Worm (Caenorhabditis elegans) whole organism, mixed stage, embryonic: ENCODE results near the gene arl-6.

Source experiments
- ces-1 ChIP-seq: fragments of 150-350 bp; optimal IDR thresholded peaks from 2 replicates; lab custom pipeline; 2014; ENCODE audit warnings: missing biosample characterization, missing genetic modification reagents, missing genetic modification characterization
- drap-1 ChIP-seq: fragments of 200-800 bp; sonication (Bioruptor generic); optimal IDR thresholded peaks from 3 replicates; lab custom pipeline; 2018; ENCODE audit warnings: mild to moderate bottlenecking, missing genetic modification characterization, missing compliant biosample characterization
- elt-1 ChIP-seq: sonication (generic microtip); optimal IDR thresholded peaks from 2 replicates; lab custom pipeline; 2017; ENCODE audit warnings: missing genetic modification characterization, mild to moderate bottlenecking, missing compliant biosample characterization, antibody characterized with exemption, moderate library complexity, borderline replicate concordance; ENCODE audit not compliant: insufficient read depth
- lin-13 ChIP-seq: fragments of 150-350 bp; optimal IDR thresholded peaks from 2 replicates; lab custom pipeline; 2014; ENCODE audit warnings: missing biosample characterization, missing genetic modification characterization
- mep-1 ChIP-seq: fragments of 150-350 bp; optimal IDR thresholded peaks from 2 replicates; lab custom pipeline; 2017; ENCODE audit warnings: missing biosample characterization, missing genetic modification reagents, missing genetic modification characterization, inconsistent platforms
- nhr-12 ChIP-seq: fragments of 150-350 bp; optimal IDR thresholded peaks from 2 replicates; lab custom pipeline; 2014; ENCODE audit warnings: missing biosample characterization, missing genetic modification characterization
- nhr-237 ChIP-seq: fragments of 150-350 bp; optimal IDR thresholded peaks from 2 replicates; lab custom pipeline; 2014; ENCODE audit warnings: missing biosample characterization, missing genetic modification characterization
- nhr-28 ChIP-seq: fragments of 150-350 bp; optimal IDR thresholded peaks from 2 replicates; lab custom pipeline; 2014; ENCODE audit warnings: missing biosample characterization, missing genetic modification characterization
- nhr-76 ChIP-seq: sonication (generic microtip); optimal IDR thresholded peaks from 2 replicates; lab custom pipeline; 2017; ENCODE audit warnings: missing biosample characterization, missing genetic modification characterization
- pha-4 ChIP-seq: fragments of 150-350 bp; optimal IDR thresholded peaks from 2 replicates; lab custom pipeline; 2018; ENCODE audit warnings: missing biosample characterization, missing genetic modification reagents, missing genetic modification characterization
- snpc-4 ChIP-seq: fragments of 150-350 bp; optimal IDR thresholded peaks from 2 replicates; lab custom pipeline; 2014; ENCODE audit warnings: missing biosample characterization, missing genetic modification characterization
- unc-62 ChIP-seq: fragments of 150-350 bp; optimal IDR thresholded peaks from 2 replicates; lab custom pipeline; 2014; ENCODE audit warnings: missing biosample characterization, missing genetic modification reagents, missing genetic modification characterization

DNA sequence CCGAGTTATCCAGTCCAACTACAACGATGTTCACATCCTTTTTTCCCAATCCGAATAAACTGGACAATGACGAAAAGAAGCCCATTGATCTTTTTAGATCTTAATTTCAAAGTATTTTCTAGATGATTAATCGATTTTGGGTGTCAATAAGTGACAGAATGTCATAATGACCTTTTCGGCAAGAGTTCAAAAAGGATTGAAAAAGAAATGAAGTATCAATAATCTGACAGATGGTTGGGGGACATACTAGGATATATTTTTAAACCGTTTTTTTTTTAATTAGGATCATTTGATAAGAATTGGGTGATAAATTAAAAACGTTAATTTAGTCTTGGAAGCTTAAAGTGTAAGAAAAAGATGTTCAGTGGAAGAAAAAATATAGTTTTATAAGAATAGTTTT, at the start of gene arl-6:
- TF ChIP-seq nhr-28 (tag; lab: Kevin White, UChicago), result no peak
- no peak for TF ChIP-seq lin-13 (tag; lab: Kevin White, UChicago)
- TF ChIP-seq pha-4, result no peak
- no peak for TF ChIP-seq nhr-76
- no peak for TF ChIP-seq drap-1 (GFP tag; lab: Kevin White, UChicago)
- TF ChIP-seq elt-1 (tag; lab: Kevin White, UChicago), result no peak
- no peak for TF ChIP-seq ces-1
- no peak for TF ChIP-seq mep-1
- no peak for TF ChIP-seq unc-62
- TF ChIP-seq nhr-12 (tag; lab: Kevin White, UChicago), result no peak
- TF ChIP-seq snpc-4 (tag; lab: Kevin White, UChicago), result no peak
- TF ChIP-seq nhr-237 (tag; lab: Kevin White, UChicago), result no peak
